Worm (Caenorhabditis elegans): Measurements from ENCODE around the gene spat-2.
"Not testable (repeated sequence)": the region's sequence is repeated elsewhere in the genome, so short reads cannot be mapped to it uniquely, and the experiment has no call there.

spat-2 gene

ce11 chrIII:11012264-11012663 lies 24.5 kb upstream of the spat-2 start, which contains the start of gene kvs-4:
TSS of gene kvs-4 (plus strand) at chrIII:11012564.
- TF ChIP-seq crh-2 (tag; optimal IDR thresholded peaks at IDR 0.05) (no peak), mab-5 (tag; optimal IDR thresholded peaks at IDR 0.05) (no peak), nhr-25 (tag; optimal IDR thresholded peaks at IDR 0.05) (no peak), Y55F3AM.14 (GFP tag; optimal IDR thresholded peaks at IDR 0.05) (no peak), snpc-4 (tag; optimal IDR thresholded peaks at IDR 0.05) (no peak), blmp-1 (tag; optimal IDR thresholded peaks at IDR 0.05; ENCODE audit: insufficient read depth) (no peak), unc-62 (GFP tag; optimal IDR thresholded peaks at IDR 0.05) (no peak), lin-39 (tag; optimal IDR thresholded peaks at IDR 0.05) (no peak), ztf-4 (tag; optimal IDR thresholded peaks at IDR 0.05) (no peak), sem-4 (tag; optimal IDR thresholded peaks at IDR 0.05) (no peak), gmeb-1 (tag; optimal IDR thresholded peaks at IDR 0.05) (no peak), nhr-12 (tag; optimal IDR thresholded peaks at IDR 0.05) (no peak)

ce11 chrIII:11022278-11022677 lies 14.5 kb upstream of the spat-2 start:
- TF ChIP-seq nhr-129 (tag; optimal IDR thresholded peaks at IDR 0.05) = no peak
- no peak for TF ChIP-seq ztf-11 (tag; optimal IDR thresholded peaks at IDR 0.05)
- TF ChIP-seq lin-11 (tag; optimal IDR thresholded peaks at IDR 0.05) = no peak
- TF ChIP-seq snpc-4 (tag; optimal IDR thresholded peaks at IDR 0.05) = no peak
- no peak for TF ChIP-seq elt-1 (tag; optimal IDR thresholded peaks at IDR 0.05)
- no peak for TF ChIP-seq Y55F3AM.14 (GFP tag; optimal IDR thresholded peaks at IDR 0.05)
- TF ChIP-seq nhr-6 (tag; optimal IDR thresholded peaks at IDR 0.05) = no peak
- TF ChIP-seq sma-3 (GFP tag; optimal IDR thresholded peaks at IDR 0.05) = no peak
- TF ChIP-seq nhr-21 (tag; optimal IDR thresholded peaks at IDR 0.05) = no peak
- no peak for TF ChIP-seq mbf-1 (tag; optimal IDR thresholded peaks at IDR 0.05)

ce11 chrIII:11025138-11025537 lies 11.6 kb upstream of the spat-2 start:
- TF ChIP-seq unc-39 (tag; optimal IDR thresholded peaks at IDR 0.05) (no peak), nhr-25 (tag; optimal IDR thresholded peaks at IDR 0.05) (no peak), crh-2 (tag; optimal IDR thresholded peaks at IDR 0.05) (no peak), sma-9 (GFP tag; optimal IDR thresholded peaks at IDR 0.05) (no peak), sma-9 (tag; optimal IDR thresholded peaks at IDR 0.05) (no peak), egl-27 (tag; optimal IDR thresholded peaks at IDR 0.05) (no peak)

- TF ChIP-seq nhr-12 (tag; optimal IDR thresholded peaks at IDR 0.05) (no peak), Y55F3AM.14 (GFP tag; optimal IDR thresholded peaks at IDR 0.05) (no peak), nhr-25 (tag; optimal IDR thresholded peaks at IDR 0.05) (no peak), nhr-237 (tag; optimal IDR thresholded peaks at IDR 0.05) (no peak), lin-11 (tag; optimal IDR thresholded peaks at IDR 0.05) (no peak), elt-3 (tag; optimal IDR thresholded peaks at IDR 0.05) (no peak), sma-3 (GFP tag; optimal IDR thresholded peaks at IDR 0.05) (peak; percentile 31), aly-2 (tag; optimal IDR thresholded peaks at IDR 0.05) (no peak), snpc-4 (tag; optimal IDR thresholded peaks at IDR 0.05) (no peak), nhr-21 (tag; optimal IDR thresholded peaks at IDR 0.05) (no peak), egl-27 (tag; optimal IDR thresholded peaks at IDR 0.05) (peak; percentile 18), sma-9 (GFP tag; optimal IDR thresholded peaks at IDR 0.05) (peak; percentile 78), sma-9 (tag; optimal IDR thresholded peaks at IDR 0.05) (no peak), fos-1 (tag; optimal IDR thresholded peaks at IDR 0.05) (peak; percentile 88), F13H6.1 (tag; optimal IDR thresholded peaks at IDR 0.05) (peak; percentile 48), nhr-10 (tag; optimal IDR thresholded peaks at IDR 0.05) (no peak), zag-1 (tag; optimal IDR thresholded peaks at IDR 0.05) (no peak), ztf-11 (tag; optimal IDR thresholded peaks at IDR 0.05) (no peak), ztf-1 (GFP tag; conservative IDR thresholded peaks at IDR 0.05) (no peak), gmeb-1 (tag; optimal IDR thresholded peaks at IDR 0.05) (peak; percentile 70), peb-1 (tag; optimal IDR thresholded peaks at IDR 0.05) (no peak), crh-2 (tag; optimal IDR thresholded peaks at IDR 0.05) (peak; percentile 71), mdl-1 (tag; optimal IDR thresholded peaks at IDR 0.05) (peak in 1 of 2 experiments; percentile 70), ztf-4 (tag; optimal IDR thresholded peaks at IDR 0.05) (no peak), unc-39 (tag; optimal IDR thresholded peaks at IDR 0.05) (no peak)
Observed at ce11 chrIII:11026516-11027048, 10.2 kb upstream of the spat-2 start, which contains the start of gene Y48A6B.7. TSS of gene Y48A6B.7 (minus strand) at chrIII:11026566.

- not testable (repeated sequence) for TF ChIP-seq alr-1, nhr-12, mbf-1 (tag; optimal IDR thresholded peaks at IDR 0.05)
Observed at ce11 chrIII:11029337-11029736, 7.4 kb upstream of the spat-2 start, which contains the start of gene Y48A6B.8. TSS of gene Y48A6B.8 (minus strand) at chrIII:11029437.
